Worm (Caenorhabditis elegans): Measurements from ENCODE around the gene F58H1.7.

Gene F58H1.7

ce11 chrV:11947414-11947954 is 17.1 kb downstream of the F58H1.7 start:
- TF ChIP-seq dpl-1 (GFP tag; optimal IDR thresholded peaks at IDR 0.05) (no peak), cebp-2 (GFP tag; IDR thresholded peaks at IDR 0.05) (no peak), chd-7 (tag; optimal IDR thresholded peaks at IDR 0.05) (no peak), unc-130 (GFP tag; optimal IDR thresholded peaks at IDR 0.05) (no peak), snpc-1.3 (tag; optimal IDR thresholded peaks at IDR 0.05; ENCODE audit: insufficient read depth) (no peak), K11D2.4 (GFP tag; IDR thresholded peaks at IDR 0.05) (no peak), dpff-1 (tag; optimal IDR thresholded peaks at IDR 0.05) (no peak), egl-18 (GFP tag; IDR thresholded peaks at IDR 0.05) (no peak), zfh-2 (GFP tag; conservative IDR thresholded peaks at IDR 0.05) (no peak)

ce11 chrV:11946818-11947217 is 17.8 kb downstream of the F58H1.7 start:
- TF ChIP-seq F55B11.4 (tag; optimal IDR thresholded peaks at IDR 0.05; ENCODE audit: borderline replicate concordance, insufficient read depth) (no peak), ztf-6 (GFP tag; IDR thresholded peaks at IDR 0.05) (no peak), nhr-80 (tag; optimal IDR thresholded peaks at IDR 0.05) (no peak), T07F8.4 (tag; optimal IDR thresholded peaks at IDR 0.05) (no peak), T26A5.8 (tag; optimal IDR thresholded peaks at IDR 0.05) (no peak)

- no peak for TF ChIP-seq C06A6.2 (GFP tag; conservative IDR thresholded peaks at IDR 0.05)
- TF ChIP-seq B0035.1 (tag; optimal IDR thresholded peaks at IDR 0.05), result no peak
- no peak for TF ChIP-seq F23B12.7 (tag; optimal IDR thresholded peaks at IDR 0.05; ENCODE audit: insufficient read depth)
- no peak for TF ChIP-seq Y79H2A.3 (GFP tag; conservative IDR thresholded peaks at IDR 0.05)
- TF ChIP-seq nhr-80 (tag; optimal IDR thresholded peaks at IDR 0.05), result no peak
- TF ChIP-seq sptf-2 (GFP tag; optimal IDR thresholded peaks at IDR 0.05), result no peak
- no peak for TF ChIP-seq pha-4 (tag; optimal IDR thresholded peaks at IDR 0.05)
- no peak for TF ChIP-seq ztf-18 (tag; optimal IDR thresholded peaks at IDR 0.05)
- TF ChIP-seq sdz-38 (tag; optimal IDR thresholded peaks at IDR 0.05), result no peak
- TF ChIP-seq sea-2 (GFP tag; IDR thresholded peaks at IDR 0.05), result no peak
- TF ChIP-seq F52B5.7 (tag; optimal IDR thresholded peaks at IDR 0.05), result no peak
These were observed 19.2 kb downstream of the F58H1.7 start for ce11 chrV:11945429-11945828.

- no peak for TF ChIP-seq die-1 (tag; optimal IDR thresholded peaks at IDR 0.05)
- no peak for TF ChIP-seq B0261.1 (tag; optimal IDR thresholded peaks at IDR 0.05)
- TF ChIP-seq egrh-3 (GFP tag; IDR thresholded peaks at IDR 0.05), result no peak
These were observed 20.9 kb downstream of the F58H1.7 start for ce11 chrV:11943737-11944136.

ce11 chrV:11942325-11942724 is 22.3 kb downstream of the F58H1.7 start, which contains the start of gene F58H1.6:
Gene F58H1.6 (plus strand): TSS chrV:11942625.
- TF ChIP-seq zfh-2 (GFP tag; conservative IDR thresholded peaks at IDR 0.05) (no peak), dox-1 (GFP tag; IDR thresholded peaks at IDR 0.05) (no peak), atf-7 (tag; optimal IDR thresholded peaks at IDR 0.05) (no peak), ccch-3 (GFP tag; optimal IDR thresholded peaks at IDR 0.05) (no peak), F55B11.4 (tag; optimal IDR thresholded peaks at IDR 0.05; ENCODE audit: borderline replicate concordance, insufficient read depth) (no peak), lin-26 (GFP tag; IDR thresholded peaks at IDR 0.05) (no peak), madf-10 (tag; optimal IDR thresholded peaks at IDR 0.05) (no peak), ztf-18 (tag; optimal IDR thresholded peaks at IDR 0.05) (no peak), ztf-25 (GFP tag; IDR thresholded peaks at IDR 0.05) (no peak), ztf-26 (tag; optimal IDR thresholded peaks at IDR 0.05) (no peak)
